Worm (Caenorhabditis elegans) whole organism, early embryonic: Measurements from ENCODE around the gene K02A2.5.

Source experiments
- ama-1 ChIP-seq: fragments of 150-350 bp; optimal IDR thresholded peaks from 2 replicates; lab custom pipeline; 2014
- flt-1 ChIP-seq: fragments of 200-800 bp; sonication (Bioruptor generic); IDR thresholded peaks from 2 replicates; pipeline ENCODE4 v1.3.6; 2022; ENCODE audit warnings: missing genetic modification characterization, missing compliant biosample characterization
- tra-4 ChIP-seq: sonication (generic microtip); optimal IDR thresholded peaks from 2 replicates; lab custom pipeline; 2017; ENCODE audit warnings: missing genetic modification characterization, missing compliant biosample characterization

ce11 chrII:7374980-7375379, 36.9 kb downstream of the K02A2.5 start, which contains the start of gene F43E2.1:
- TF ChIP-seq flt-1 (GFP tag; lab: Robert Waterston, UW) (no peak), tra-4 (tag; lab: Kevin White, UChicago) (no peak), ama-1 (lab: Kevin White, UChicago) (no peak)
